Fruit fly (Drosophila melanogaster): Measurements from ENCODE around the gene nac.

The nac gene

DNA sequence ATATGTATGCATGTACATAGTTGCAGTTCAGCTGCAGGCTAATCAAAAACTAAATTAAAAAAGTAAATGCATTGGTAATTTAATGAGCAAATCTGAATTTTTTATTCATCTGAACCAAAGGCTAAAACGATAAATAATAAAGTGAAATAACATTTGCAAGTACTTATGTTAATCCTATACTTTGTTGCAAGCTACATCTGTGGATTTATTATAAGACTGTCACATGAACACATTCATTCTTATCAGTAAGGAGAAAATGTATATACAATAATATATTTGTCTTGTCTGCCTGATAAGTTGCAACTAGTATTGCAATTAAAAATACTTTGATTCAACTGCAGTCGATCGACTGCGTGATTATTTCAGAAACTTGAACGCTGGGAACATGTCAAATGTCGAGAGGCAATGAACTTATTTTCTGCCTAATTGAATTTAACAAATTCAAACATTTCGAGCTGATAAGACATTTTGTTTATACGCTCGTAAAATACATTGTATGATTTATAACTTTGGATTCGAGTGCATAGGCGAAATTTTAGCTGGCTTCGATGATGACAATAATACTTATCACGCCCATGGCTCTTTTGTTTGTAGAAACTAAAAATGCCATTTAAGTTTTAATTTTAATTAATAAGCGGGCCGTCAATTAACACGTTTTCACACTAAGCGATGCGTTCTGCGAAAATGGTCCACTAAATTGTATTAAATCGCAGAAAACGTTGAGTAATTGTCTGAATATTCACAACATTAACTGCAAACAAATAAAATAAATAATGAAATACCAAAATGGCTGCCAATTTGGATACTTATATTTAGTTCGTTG lies 24.4 kb upstream of the nac start:
- no peak for TF ChIP-seq CG17801 (GFP tag; optimal IDR thresholded peaks at IDR 0.05; ENCODE audit: partially characterized antibody)

dm6 chr3R:8326884-8327283 lies 23.1 kb upstream of the nac start:
- TF ChIP-seq CG17801 (GFP tag; optimal IDR thresholded peaks at IDR 0.05; ENCODE audit: partially characterized antibody), result no peak

DNA sequence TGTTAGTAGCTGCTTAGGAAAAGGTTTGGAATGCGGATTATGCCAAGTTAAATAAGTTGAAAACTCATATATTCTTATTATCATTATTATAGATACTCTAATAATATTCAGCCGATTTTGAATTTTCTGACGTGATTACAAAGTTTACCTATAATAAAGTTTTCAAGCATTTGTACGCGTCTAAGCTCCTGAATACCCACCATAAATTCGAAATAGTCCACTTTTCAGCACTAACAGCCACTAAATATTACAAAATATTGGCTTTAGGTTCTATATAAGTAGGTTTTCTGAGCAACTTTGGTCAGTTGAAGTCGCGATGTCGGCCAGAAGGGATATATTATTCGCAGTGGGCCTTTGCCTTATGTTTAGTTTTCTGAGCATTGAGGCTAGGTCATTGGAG lies 20.2 kb upstream of the nac start, which contains the start of gene CG7443:
CG7443 (plus strand) TSS at position 301 of the 400 bp plus-strand sequence.
- no peak for TF ChIP-seq CG17801 (GFP tag; optimal IDR thresholded peaks at IDR 0.05; ENCODE audit: partially characterized antibody)

DNA sequence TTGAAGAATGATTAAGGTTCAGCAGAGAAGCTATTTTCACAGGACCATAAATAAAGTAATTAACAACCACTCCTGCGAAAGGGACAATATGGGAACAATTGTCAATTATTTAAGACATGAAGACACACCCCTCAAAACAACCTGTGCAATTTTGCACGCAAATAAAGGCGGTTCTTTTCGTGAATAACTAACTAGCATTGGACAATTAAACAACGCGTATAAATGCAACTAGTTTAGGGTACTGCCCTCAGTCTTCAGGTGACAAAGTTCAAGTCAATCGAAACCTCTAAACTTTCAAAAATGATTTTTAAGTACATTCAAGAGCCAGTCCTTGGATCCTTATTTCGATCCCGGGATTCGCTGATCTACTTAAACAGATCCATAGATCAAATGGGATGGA lies 17.6 kb upstream of the nac start, which contains the start of gene Or85a:
Or85a (plus strand) TSS at position 301 of the 400 bp plus-strand sequence.
- no peak for TF ChIP-seq CG17801 (GFP tag; optimal IDR thresholded peaks at IDR 0.05; ENCODE audit: partially characterized antibody)

DNA sequence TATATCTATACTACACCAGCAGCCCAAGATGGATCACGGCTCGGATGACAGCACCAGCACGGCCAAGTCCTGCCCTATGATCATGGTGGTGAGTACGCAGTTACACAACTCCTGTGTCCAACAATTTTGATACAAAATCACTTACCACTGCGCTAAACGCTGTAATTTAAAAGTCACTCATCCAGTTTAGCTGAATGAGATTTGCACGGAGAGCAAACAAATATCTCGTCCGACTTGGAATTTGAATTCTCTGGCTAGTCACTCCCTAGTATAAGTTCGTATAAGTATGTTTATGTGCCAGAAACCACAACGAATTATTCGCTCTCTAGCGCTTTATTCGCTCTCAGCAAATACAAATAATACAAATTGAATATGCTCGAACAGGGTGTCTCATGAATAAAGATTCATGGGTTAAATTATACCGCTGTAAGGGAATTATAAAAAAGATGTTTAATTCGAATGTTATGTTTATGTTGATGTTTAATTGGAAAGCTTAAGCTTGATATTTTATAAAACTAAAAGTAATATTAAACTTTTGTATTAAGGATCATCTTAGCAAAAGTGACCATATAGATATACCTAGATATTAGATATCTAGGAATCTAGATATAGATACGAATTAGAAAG lies 14.0 kb upstream of the nac start:
- TF ChIP-seq CG17801 (GFP tag; optimal IDR thresholded peaks at IDR 0.05; ENCODE audit: partially characterized antibody), result no peak

DNA sequence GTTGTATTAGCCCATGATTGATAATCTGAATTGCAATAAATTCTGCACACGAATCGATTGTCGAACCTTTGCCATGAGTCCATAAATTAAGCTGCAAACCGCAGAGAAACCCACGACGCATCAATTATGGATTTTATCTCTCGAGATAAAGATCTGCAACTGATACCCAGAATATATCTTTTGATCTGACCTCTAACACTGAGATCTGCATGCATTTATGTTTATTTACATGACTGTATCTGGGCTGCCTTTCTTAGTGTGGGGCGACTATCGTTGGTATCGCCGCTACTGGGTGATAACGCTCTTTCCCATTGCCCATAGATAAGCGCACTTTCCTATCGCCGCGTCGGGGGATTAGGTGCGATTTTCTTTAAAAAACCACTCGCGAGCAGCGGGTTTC lies 13.4 kb upstream of the nac start, which contains the start of gene Ctr1B:
Ctr1B (plus strand) TSS at position 398 of the 400 bp plus-strand sequence.
- no peak for TF ChIP-seq CG17801 (GFP tag; optimal IDR thresholded peaks at IDR 0.05; ENCODE audit: partially characterized antibody)

dm6 chr3R:8316344-8317105 lies 12.7 kb upstream of the nac start, which contains the start of gene Coq2:
Gene Coq2, minus strand, starts transcription at chr3R:8316543.
- TF ChIP-seq CG17801 (GFP tag; optimal IDR thresholded peaks at IDR 0.05; ENCODE audit: partially characterized antibody), result no peak

DNA sequence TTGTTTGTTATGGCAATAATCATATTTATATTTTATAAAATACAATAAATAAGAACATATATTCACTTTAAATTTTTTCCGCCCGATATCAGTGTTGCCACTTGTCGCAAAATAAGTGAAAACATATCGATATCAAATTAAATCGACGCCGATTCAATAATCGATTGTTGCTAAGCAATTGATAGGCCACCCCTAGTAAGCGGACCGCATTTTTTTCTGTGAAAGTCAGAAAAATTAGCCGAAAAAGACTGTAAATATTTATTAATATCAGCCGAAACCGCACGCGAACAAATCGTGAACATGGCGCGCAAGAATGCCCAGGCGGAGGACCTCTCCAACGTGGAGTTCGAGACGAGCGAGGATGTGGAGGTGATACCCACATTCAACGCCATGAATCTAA lies 9.2 kb upstream of the nac start, which contains the start of gene CG7483:
CG7483 (plus strand) TSS at position 171 of the 400 bp plus-strand sequence.
- TF ChIP-seq CG17801 (GFP tag; optimal IDR thresholded peaks at IDR 0.05; ENCODE audit: partially characterized antibody), result peak; percentile 58

dm6 chr3R:8312037-8312436 lies 8.2 kb upstream of the nac start, which contains the start of the genes CG11694 and CG11698:
Gene CG11694, minus strand, starts transcription at chr3R:8312137.
Gene CG11698, plus strand, starts transcription at chr3R:8312188.
- no peak for TF ChIP-seq CG17801 (GFP tag; optimal IDR thresholded peaks at IDR 0.05; ENCODE audit: partially characterized antibody)

DNA sequence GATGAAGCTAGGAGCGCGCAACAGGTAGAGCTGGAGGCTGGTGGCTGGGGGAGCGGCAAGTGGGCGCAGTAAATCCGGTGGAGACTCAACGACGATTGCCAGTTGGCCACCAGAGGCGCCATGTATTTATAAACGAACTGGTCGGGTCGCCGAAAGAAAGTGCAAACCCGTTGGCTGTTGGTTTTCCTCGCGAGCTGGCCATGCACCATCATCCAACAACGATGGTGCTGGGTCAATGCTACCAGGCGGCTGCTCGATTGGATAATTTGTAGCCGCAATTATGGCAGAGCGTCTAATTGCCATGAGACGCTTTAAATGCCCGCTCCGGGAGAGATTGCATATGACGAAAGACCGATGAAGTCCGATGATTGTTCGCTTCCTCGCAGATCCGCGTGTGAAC lies 6.9 kb upstream of the nac start, which contains the start of gene CG11693:
CG11693 (minus strand) TSS at position 101 of the 400 bp plus-strand sequence.
- no peak for TF ChIP-seq CG17801 (GFP tag; optimal IDR thresholded peaks at IDR 0.05; ENCODE audit: partially characterized antibody)

DNA sequence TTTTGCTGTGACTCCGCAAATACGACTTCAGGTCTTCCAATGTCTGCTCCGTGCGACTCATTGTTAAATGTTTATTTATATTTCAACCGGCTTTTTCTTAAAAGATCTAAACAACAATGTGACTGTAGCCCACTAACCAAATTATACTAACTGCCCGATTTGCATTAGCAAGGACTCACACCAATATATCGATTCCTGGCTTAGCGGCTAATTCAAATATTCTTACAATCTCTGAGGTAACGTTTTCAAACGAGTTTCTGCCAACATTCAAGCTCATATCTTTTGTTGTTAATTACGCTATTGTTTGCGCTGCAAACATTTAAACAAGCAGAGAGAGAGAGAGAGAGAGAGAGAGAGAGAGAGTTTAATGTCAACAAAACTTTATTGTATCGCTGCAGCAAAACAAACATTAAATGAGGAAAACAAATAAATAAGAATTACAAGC lies 4.7 kb upstream of the nac start, which contains the start of gene tex:
tex (minus strand) TSS at position 131 of the 445 bp plus-strand sequence.
- TF ChIP-seq CG17801 (GFP tag; optimal IDR thresholded peaks at IDR 0.05; ENCODE audit: partially characterized antibody), result no peak

DNA sequence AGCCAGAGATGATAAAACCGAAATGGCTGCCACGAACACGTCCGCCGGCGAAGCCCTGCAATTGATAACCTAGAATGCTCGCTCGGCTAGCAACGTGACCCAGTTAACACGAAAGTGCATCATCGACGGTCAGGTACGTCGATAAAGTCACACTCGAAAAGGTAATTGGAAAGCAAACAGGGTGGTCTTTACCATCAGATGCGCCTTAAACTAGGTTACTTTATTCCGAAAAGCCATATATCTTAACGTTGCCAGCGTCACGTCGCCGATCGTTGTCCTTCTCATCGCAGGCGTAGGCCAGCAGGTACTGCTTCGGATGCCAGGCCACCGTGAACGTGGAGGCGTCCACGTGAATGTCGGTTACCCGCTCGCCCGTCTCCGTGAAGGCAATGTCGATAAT lies 3.5 kb upstream of the nac start:
- no peak for TF ChIP-seq CG17801 (GFP tag; optimal IDR thresholded peaks at IDR 0.05; ENCODE audit: partially characterized antibody)

DNA sequence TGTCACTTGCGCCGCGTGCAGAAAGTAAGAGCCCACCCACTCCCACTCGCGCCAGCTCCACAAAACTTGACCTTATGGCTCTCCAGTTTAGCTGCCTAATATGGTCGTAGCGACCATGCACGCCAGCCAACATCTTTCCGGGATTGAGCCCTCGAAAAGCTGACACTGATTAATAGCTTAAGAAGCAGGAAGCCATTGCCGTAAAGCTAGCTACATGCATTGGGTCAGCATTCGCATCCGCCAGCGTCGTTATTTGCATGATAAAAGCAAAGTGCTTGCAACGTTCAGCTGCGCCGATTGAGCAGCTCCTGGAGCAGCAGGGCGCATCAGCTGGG lies 3.1 kb upstream of the nac start:
- TF ChIP-seq CG17801 (GFP tag; optimal IDR thresholded peaks at IDR 0.05; ENCODE audit: partially characterized antibody), result no peak

DNA sequence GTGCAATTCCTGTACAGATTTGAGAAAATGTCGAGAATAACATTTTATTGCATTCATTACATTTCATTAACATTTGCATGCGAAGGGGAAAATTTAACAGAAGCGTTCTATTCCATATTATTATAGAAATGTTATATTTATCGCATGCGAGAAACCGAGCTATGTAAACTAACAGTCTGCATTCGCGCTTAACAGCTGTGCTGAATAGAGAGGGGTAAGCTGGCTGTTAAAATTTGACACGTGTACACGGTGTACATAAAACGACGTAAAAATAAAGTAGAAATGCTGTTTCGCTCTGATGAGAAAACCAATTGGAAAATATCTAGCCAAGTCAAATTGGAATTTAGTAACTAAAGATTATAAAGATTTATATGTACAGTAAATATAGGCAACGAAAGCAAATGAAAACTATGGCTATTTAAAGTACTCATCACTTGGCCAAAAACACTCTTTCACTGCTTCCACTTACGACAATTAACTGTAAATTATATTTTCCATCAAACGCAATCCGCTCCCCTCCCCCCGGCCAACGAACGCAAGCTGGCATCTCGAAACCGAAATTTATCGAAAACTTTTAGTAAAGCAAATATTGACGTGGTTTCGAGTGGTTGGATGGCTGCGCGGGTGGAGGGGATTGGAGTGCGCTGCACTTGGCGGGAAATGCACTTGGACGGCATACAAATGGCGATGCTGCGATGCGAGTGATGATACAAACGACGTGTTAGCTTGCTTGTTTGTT lies 2.5 kb upstream of the nac start:
- TF ChIP-seq CG17801 (GFP tag; optimal IDR thresholded peaks at IDR 0.05; ENCODE audit: partially characterized antibody), result no peak
